Fruit fly (Drosophila melanogaster) whole organism, embryonic: Measurements from ENCODE around the gene sals.
A peak's percentile ranks its signal among the peaks of the same experiment; 100 is the strongest.

Experiments
- BEAF-32 ChIP-seq: fragments of 200-800 bp; sonication (Bioruptor generic); optimal IDR thresholded peaks from 3 replicates; lab custom pipeline; 2017; ENCODE audit warnings: missing biosample characterization, missing genetic modification characterization, mild to moderate bottlenecking, moderate library complexity, missing genetic modification reagents
- Bteb2 ChIP-seq: fragments of 200-800 bp; sonication (Bioruptor generic); optimal IDR thresholded peaks from 2 replicates; lab custom pipeline; 2016; ENCODE audit warnings: missing biosample characterization, missing genetic modification characterization
- CG10209 ChIP-seq: fragments of 200-800 bp; sonication (Bioruptor generic); optimal IDR thresholded peaks from 3 replicates; lab custom pipeline; 2017; ENCODE audit warnings: missing biosample characterization, mild to moderate bottlenecking, missing genetic modification characterization, missing genetic modification reagents
- CG10431 ChIP-seq: fragments of 200-800 bp; sonication (Bioruptor generic); optimal IDR thresholded peaks from 3 replicates; lab custom pipeline; 2018; ENCODE audit warnings: missing biosample characterization, mild to moderate bottlenecking, missing genetic modification characterization
- CG10543 ChIP-seq: fragments of 200-800 bp; sonication (Bioruptor generic); optimal IDR thresholded peaks from 3 replicates; lab custom pipeline; 2017; ENCODE audit warnings: missing biosample characterization, mild to moderate bottlenecking, missing genetic modification characterization, moderate library complexity
- CG10565 ChIP-seq: fragments of 200-800 bp; sonication (Bioruptor generic); optimal IDR thresholded peaks from 3 replicates; lab custom pipeline; 2016; ENCODE audit warnings: missing biosample characterization, mild to moderate bottlenecking, missing genetic modification characterization
- CG13123 ChIP-seq: fragments of 200-800 bp; sonication (Bioruptor generic); optimal IDR thresholded peaks from 2 replicates; lab custom pipeline; 2016; ENCODE audit warnings: missing biosample characterization, missing genetic modification characterization
- CG13775 ChIP-seq: fragments of 200-800 bp; sonication (Bioruptor generic); optimal IDR thresholded peaks from 3 replicates; lab custom pipeline; 2017; ENCODE audit warnings: missing biosample characterization, mild to moderate bottlenecking, missing genetic modification characterization
- CG15073 ChIP-seq: fragments of 200-800 bp; sonication (Bioruptor generic); optimal IDR thresholded peaks from 2 replicates; lab custom pipeline; 2016; ENCODE audit warnings: missing biosample characterization, missing genetic modification characterization
- CG16813 ChIP-seq: fragments of 200-800 bp; sonication (Bioruptor generic); IDR thresholded peaks from 3 replicates; pipeline ENCODE4 v1.3.6; 2022; ENCODE audit warnings: missing biosample characterization, missing genetic modification characterization; ENCODE audit not compliant: partially characterized antibody
- CG1832 ChIP-seq: fragments of 200-800 bp; sonication (Bioruptor generic); optimal IDR thresholded peaks from 2 replicates; lab custom pipeline; 2017; ENCODE audit warnings: missing biosample characterization, mild to moderate bottlenecking, missing genetic modification characterization, inconsistent platforms
- CG18599 ChIP-seq: fragments of 200-800 bp; sonication (Bioruptor generic); optimal IDR thresholded peaks from 3 replicates; lab custom pipeline; 2017; ENCODE audit warnings: missing biosample characterization, missing genetic modification characterization, mild to moderate bottlenecking, moderate library complexity, missing genetic modification reagents
- CG2889 ChIP-seq: fragments of 200-800 bp; sonication (Bioruptor generic); IDR thresholded peaks from 3 replicates; pipeline ENCODE4 v1.3.6; 2022; ENCODE audit warnings: missing biosample characterization, missing genetic modification characterization
- CG3163 ChIP-seq: fragments of 200-800 bp; sonication (Bioruptor generic); optimal IDR thresholded peaks from 3 replicates; lab custom pipeline; 2016; ENCODE audit warnings: missing biosample characterization, missing genetic modification characterization
- CG6254 ChIP-seq: fragments of 200-800 bp; sonication (Bioruptor generic); optimal IDR thresholded peaks from 3 replicates; lab custom pipeline; 2017; ENCODE audit warnings: mild to moderate bottlenecking, missing biosample characterization, missing genetic modification reagents, missing genetic modification characterization
- CG6689 ChIP-seq: fragments of 200-800 bp; sonication (Bioruptor generic); IDR thresholded peaks from 2 replicates; pipeline ENCODE4 v1.3.6; 2022; ENCODE audit warnings: missing biosample characterization, missing genetic modification characterization
- CG7271 ChIP-seq: fragments of 200-800 bp; sonication (Bioruptor generic); optimal IDR thresholded peaks from 2 replicates; lab custom pipeline; 2018; ENCODE audit warnings: missing biosample characterization, mild to moderate bottlenecking, missing genetic modification characterization, moderate library complexity
- CG7357 ChIP-seq: fragments of 200-800 bp; sonication (Bioruptor generic); IDR thresholded peaks from 3 replicates; pipeline ENCODE4 v1.3.6; 2022; ENCODE audit warnings: missing biosample characterization, missing genetic modification characterization
- CG7745 ChIP-seq: fragments of 200-800 bp; sonication (Bioruptor generic); optimal IDR thresholded peaks from 2 replicates; lab custom pipeline; 2018; ENCODE audit warnings: missing biosample characterization, mild to moderate bottlenecking, missing genetic modification characterization, moderate library complexity
- CG8290 ChIP-seq, 3 experiments: fragments of 200-800 bp; sonication (Bioruptor generic); optimal IDR thresholded peaks; 2 replicates each; lab custom pipeline; 2016 to 2019; ENCODE audit warnings: missing biosample characterization in 3 of 3, missing genetic modification characterization in 3 of 3, mild to moderate bottlenecking in 2 of 3, moderate library complexity in 1 of 3
- CG8765 ChIP-seq: fragments of 200-800 bp; sonication (Bioruptor generic); IDR thresholded peaks from 2 replicates; pipeline ENCODE4 v1.3.6; 2022; ENCODE audit warnings: missing biosample characterization, missing genetic modification characterization
- CG8924 ChIP-seq: fragments of 200-800 bp; optimal IDR thresholded peaks from 3 replicates; lab custom pipeline; 2019; ENCODE audit warnings: missing biosample characterization, mild to moderate bottlenecking, missing genetic modification characterization, moderate library complexity
- Chrac-16 ChIP-seq: fragments of 200-800 bp; sonication (Bioruptor generic); optimal IDR thresholded peaks from 3 replicates; lab custom pipeline; 2016; ENCODE audit warnings: missing biosample characterization, missing genetic modification characterization
- E2f1 ChIP-seq: fragments of 200-800 bp; sonication (Bioruptor generic); IDR thresholded peaks from 2 replicates; pipeline ENCODE4 v1.3.6; 2022; ENCODE audit warnings: missing biosample characterization, missing genetic modification characterization
- Gsc ChIP-seq: fragments of 200-800 bp; sonication (Bioruptor generic); IDR thresholded peaks from 2 replicates; pipeline ENCODE4 v1.3.6; 2022; ENCODE audit warnings: missing biosample characterization, missing genetic modification characterization
- HLHmδ ChIP-seq: fragments of 200-800 bp; sonication (Bioruptor generic); optimal IDR thresholded peaks from 2 replicates; lab custom pipeline; 2018; ENCODE audit warnings: missing biosample characterization, mild to moderate bottlenecking, missing genetic modification characterization, moderate library complexity
- Hr51 ChIP-seq, 2 experiments: fragments of 200-800 bp; sonication (Bioruptor generic); optimal IDR thresholded peaks; 2 replicates in 1 of 2; 3 replicates in 1 of 2; lab custom pipeline; 2016 to 2018; ENCODE audit warnings: missing biosample characterization in 2 of 2, missing genetic modification characterization in 2 of 2, mild to moderate bottlenecking in 1 of 2, moderate library complexity in 1 of 2
- Lim3 ChIP-seq: fragments of 200-800 bp; sonication (Bioruptor generic); IDR thresholded peaks from 2 replicates; pipeline ENCODE4 v1.3.6; 2022; ENCODE audit warnings: missing biosample characterization, missing genetic modification characterization
- Lpt ChIP-seq: fragments of >200 bp; optimal IDR thresholded peaks from 2 replicates; lab custom pipeline; 2018; ENCODE audit warnings: missing biosample characterization, missing genetic modification characterization
- Mes4 ChIP-seq: fragments of 200-800 bp; sonication (Bioruptor generic); optimal IDR thresholded peaks from 2 replicates; lab custom pipeline; 2016; ENCODE audit warnings: missing biosample characterization, missing genetic modification characterization
- Pdp1 ChIP-seq, 2 experiments: fragments of 200-800 bp; sonication (Bioruptor generic); optimal IDR thresholded peaks; 3 replicates each; lab custom pipeline; 2016; ENCODE audit warnings: missing biosample characterization in 2 of 2, missing genetic modification characterization in 2 of 2, mild to moderate bottlenecking in 1 of 2, moderate library complexity in 1 of 2
- Spps ChIP-seq: fragments of 200-800 bp; sonication (Bioruptor generic); optimal IDR thresholded peaks from 2 replicates; lab custom pipeline; 2018; ENCODE audit warnings: missing biosample characterization, mild to moderate bottlenecking, missing genetic modification characterization
- Stat92E ChIP-seq, 3 experiments: fragments of >200 bp in 2 of 3; fragments of 200-800 bp in 1 of 3; sonication (Bioruptor generic) in 1 of 3; optimal IDR thresholded peaks; 2 replicates each; lab custom pipeline; 2017 to 2019; ENCODE audit warnings: missing biosample characterization in 3 of 3, missing genetic modification characterization in 3 of 3, mild to moderate bottlenecking in 1 of 3, moderate library complexity in 1 of 3
- ase ChIP-seq: fragments of 200-800 bp; sonication (Bioruptor generic); IDR thresholded peaks from 3 replicates; pipeline ENCODE4 v1.3.6; 2022; ENCODE audit warnings: missing biosample characterization, missing genetic modification characterization
- bsh ChIP-seq, 2 experiments: fragments of 200-800 bp; sonication (Bioruptor generic); optimal IDR thresholded peaks; 2 replicates each; lab custom pipeline; 2017 to 2018; ENCODE audit warnings: mild to moderate bottlenecking in 2 of 2, missing biosample characterization in 2 of 2, missing genetic modification characterization in 2 of 2, moderate library complexity in 1 of 2
- cad ChIP-seq: fragments of >200 bp; optimal IDR thresholded peaks from 2 replicates; lab custom pipeline; 2017; ENCODE audit warnings: missing biosample characterization, missing genetic modification characterization
- cato ChIP-seq: fragments of 200-800 bp; sonication (Bioruptor generic); optimal IDR thresholded peaks from 2 replicates; lab custom pipeline; 2016; ENCODE audit warnings: missing biosample characterization, missing genetic modification characterization, borderline replicate concordance
- cg ChIP-seq: fragments of 200-800 bp; sonication (Bioruptor generic); optimal IDR thresholded peaks from 3 replicates; lab custom pipeline; 2019; ENCODE audit warnings: missing biosample characterization, mild to moderate bottlenecking, missing genetic modification characterization, moderate library complexity
- corto ChIP-seq: fragments of 200-800 bp; sonication (Bioruptor generic); optimal IDR thresholded peaks from 2 replicates; lab custom pipeline; 2016; ENCODE audit warnings: missing biosample characterization, mild to moderate bottlenecking, missing genetic modification characterization, moderate library complexity
- crp ChIP-seq, 2 experiments: fragments of 200-800 bp; sonication (Bioruptor generic); optimal IDR thresholded peaks; 2 replicates in 1 of 2; 3 replicates in 1 of 2; lab custom pipeline; 2017; ENCODE audit warnings: missing biosample characterization in 2 of 2, missing genetic modification characterization in 2 of 2, mild to moderate bottlenecking in 1 of 2, moderate library complexity in 1 of 2
- eve ChIP-seq, 2 experiments: fragments of >200 bp; optimal IDR thresholded peaks; 2 replicates each; lab custom pipeline; 2017; ENCODE audit warnings: missing biosample characterization in 2 of 2, missing genetic modification characterization in 2 of 2
- ftz-f1 ChIP-seq: fragments of 200-800 bp; sonication (Bioruptor generic); optimal IDR thresholded peaks from 2 replicates; lab custom pipeline; 2016; ENCODE audit warnings: missing biosample characterization, missing genetic modification characterization
- gem ChIP-seq: fragments of 200-800 bp; sonication (Bioruptor generic); optimal IDR thresholded peaks from 2 replicates; lab custom pipeline; 2019; ENCODE audit warnings: missing biosample characterization, mild to moderate bottlenecking, missing genetic modification characterization, moderate library complexity
- grau ChIP-seq: fragments of 200-800 bp; optimal IDR thresholded peaks from 3 replicates; lab custom pipeline; 2019; ENCODE audit warnings: missing biosample characterization, mild to moderate bottlenecking, missing genetic modification characterization, moderate library complexity
- slou ChIP-seq: fragments of 200-800 bp; sonication (Bioruptor generic); optimal IDR thresholded peaks from 3 replicates; lab custom pipeline; 2016; ENCODE audit warnings: missing biosample characterization, missing genetic modification characterization
- ssp ChIP-seq: fragments of 200-800 bp; sonication (Bioruptor generic); IDR thresholded peaks from 2 replicates; pipeline ENCODE4 v1.3.6; 2022; ENCODE audit warnings: missing biosample characterization, missing genetic modification characterization
- sug ChIP-seq: fragments of 200-800 bp; optimal IDR thresholded peaks from 2 replicates; lab custom pipeline; 2019; ENCODE audit warnings: missing biosample characterization, mild to moderate bottlenecking, missing genetic modification characterization, moderate library complexity
- trh ChIP-seq: fragments of 200-800 bp; sonication (Bioruptor generic); optimal IDR thresholded peaks from 2 replicates; lab custom pipeline; 2016; ENCODE audit warnings: missing biosample characterization, missing genetic modification characterization
- twi ChIP-seq: fragments of 200-800 bp; optimal IDR thresholded peaks from 2 replicates; lab custom pipeline; 2019; ENCODE audit warnings: missing biosample characterization, mild to moderate bottlenecking, missing genetic modification characterization, moderate library complexity
- yki ChIP-seq: fragments of >200 bp; optimal IDR thresholded peaks from 3 replicates; lab custom pipeline; 2018

sals gene

dm6 chr3R:11490269-11490668, 38.7 kb upstream of the sals start (continued):
- TF ChIP-seq trh (GFP tag; lab: Kevin White, UChicago) (no peak), CG8765 (GFP tag; lab: Robert Waterston, UW) (no peak), CG2889 (GFP tag; lab: Robert Waterston, UW) (no peak), Pdp1 (GFP tag; optimal IDR thresholded peaks at IDR 0.05; lab: Kevin White, UChicago) (no peak), ase (GFP tag; lab: Robert Waterston, UW) (no peak), Lim3 (GFP tag; lab: Robert Waterston, UW) (no peak), bsh (GFP tag; optimal IDR thresholded peaks at IDR 0.05; lab: Kevin White, UChicago) (no peak), CG16813 (GFP tag; lab: Robert Waterston, UW) (no peak), E2f1 (GFP tag; lab: Robert Waterston, UW) (0 out of 2 replicates have a peak, but pooled peaks have one; percentile 24), CG18599 (GFP tag; lab: Kevin White, UChicago) (peak; percentile 48), ssp (GFP tag; lab: Robert Waterston, UW) (no peak), Gsc (GFP tag; lab: Robert Waterston, UW) (no peak), crp (GFP tag; optimal IDR thresholded peaks at IDR 0.05; lab: Kevin White, UChicago) (no peak), CG8290 (GFP tag; optimal IDR thresholded peaks at IDR 0.05; lab: Kevin White, UChicago) (no peak), CG8290 (tag; optimal IDR thresholded peaks at IDR 0.05; lab: Kevin White, UChicago) (no peak), CG13123 (GFP tag; lab: Kevin White, UChicago) (no peak), CG10431 (GFP tag; lab: Kevin White, UChicago) (no peak), Chrac-16 (GFP tag; lab: Kevin White, UChicago) (no peak), CG10565 (GFP tag; lab: Kevin White, UChicago) (no peak), Mes4 (GFP tag; lab: Kevin White, UChicago) (no peak), eve (GFP tag; optimal IDR thresholded peaks at IDR 0.05; lab: Kevin White, UChicago) (no peak), CG8924 (tag; lab: Kevin White, UChicago) (peak; percentile 31), Lpt (no peak), ftz-f1 (GFP tag; lab: Kevin White, UChicago) (no peak), Bteb2 (no peak), CG10543 (GFP tag; lab: Kevin White, UChicago) (no peak), CG3163 (no peak), sug (tag; lab: Kevin White, UChicago) (peak; percentile 4), grau (tag; lab: Kevin White, UChicago) (peak; percentile 47), CG6254 (GFP tag; lab: Kevin White, UChicago) (no peak), CG15073 (GFP tag; lab: Kevin White, UChicago) (no peak), CG7745 (tag; lab: Kevin White, UChicago) (no peak), HLHmδ (GFP tag; lab: Kevin White, UChicago) (no peak), Hr51 (GFP tag; optimal IDR thresholded peaks at IDR 0.05; lab: Kevin White, UChicago) (peak in 1 of 2 experiments; percentile 46), corto (GFP tag; lab: Kevin White, UChicago) (no peak), cato (GFP tag; lab: Kevin White, UChicago) (no peak), CG7271 (tag; lab: Kevin White, UChicago) (no peak), cg (GFP tag; lab: Kevin White, UChicago) (no peak), cad (GFP tag; lab: Kevin White, UChicago) (no peak), CG1832 (GFP tag; lab: Kevin White, UChicago) (no peak), CG6689 (GFP tag; lab: Robert Waterston, UW) (no peak), gem (tag; lab: Kevin White, UChicago) (peak; percentile 57), CG7357 (GFP tag; lab: Robert Waterston, UW) (no peak), BEAF-32 (GFP tag; lab: Kevin White, UChicago) (no peak), Spps (tag; lab: Kevin White, UChicago) (no peak), slou (GFP tag; lab: Kevin White, UChicago) (no peak), CG10209 (no peak), Stat92E (GFP tag; optimal IDR thresholded peaks at IDR 0.05; lab: Kevin White, UChicago) (no peak), yki (lab: Kevin White, UChicago) (no peak), CG13775 (GFP tag; lab: Kevin White, UChicago) (no peak), twi (tag; lab: Kevin White, UChicago) (no peak)
